Fruit fly (Drosophila melanogaster) whole organism, prepupa: Measurements from ENCODE around the gene CG14005.

Source experiments
- Blimp-1 ChIP-seq: fragments of 200-800 bp; sonication (Bioruptor generic); optimal IDR thresholded peaks from 3 replicates; lab custom pipeline; 2017; ENCODE audit warnings: missing biosample characterization, missing genetic modification characterization, mild to moderate bottlenecking, moderate library complexity, missing genetic modification reagents
- CG10631 ChIP-seq: fragments of 200-800 bp; sonication (Bioruptor generic); optimal IDR thresholded peaks from 2 replicates; lab custom pipeline; 2016; ENCODE audit warnings: missing biosample characterization, missing genetic modification characterization
- CG10669 ChIP-seq: fragments of 200-800 bp; sonication (Bioruptor generic); optimal IDR thresholded peaks from 3 replicates; lab custom pipeline; 2018; ENCODE audit warnings: missing biosample characterization, mild to moderate bottlenecking, missing genetic modification characterization, moderate library complexity
- CG11762 ChIP-seq: fragments of 200-800 bp; sonication (Bioruptor generic); optimal IDR thresholded peaks from 3 replicates; lab custom pipeline; 2016; ENCODE audit warnings: missing biosample characterization, missing genetic modification characterization; ENCODE audit not compliant: insufficient read depth
- CG11902 ChIP-seq: fragments of 200-800 bp; sonication (Bioruptor generic); optimal IDR thresholded peaks from 3 replicates; lab custom pipeline; 2016; ENCODE audit warnings: missing biosample characterization, missing genetic modification characterization
- CG15336 ChIP-seq: fragments of 200-800 bp; sonication (Bioruptor generic); IDR thresholded peaks from 2 replicates; pipeline ENCODE4 v1.3.6; 2022; ENCODE audit warnings: missing biosample characterization, missing genetic modification characterization
- CG1621 ChIP-seq: fragments of 200-800 bp; sonication (Bioruptor generic); optimal IDR thresholded peaks from 3 replicates; lab custom pipeline; 2018; ENCODE audit warnings: missing biosample characterization, mild to moderate bottlenecking, missing genetic modification characterization
- CG31627 ChIP-seq: fragments of 200-800 bp; sonication (Bioruptor generic); optimal IDR thresholded peaks from 3 replicates; lab custom pipeline; 2016; ENCODE audit warnings: missing biosample characterization, missing genetic modification characterization
- CG34406 ChIP-seq: fragments of 200-800 bp; sonication (Bioruptor generic); optimal IDR thresholded peaks from 3 replicates; lab custom pipeline; 2016; ENCODE audit warnings: missing biosample characterization, missing genetic modification characterization
- CG3919 ChIP-seq: fragments of 200-800 bp; sonication (Bioruptor generic); optimal IDR thresholded peaks from 3 replicates; lab custom pipeline; 2016; ENCODE audit warnings: missing biosample characterization, missing genetic modification characterization
- CG4318 ChIP-seq: fragments of 200-800 bp; sonication (Bioruptor generic); optimal IDR thresholded peaks from 3 replicates; lab custom pipeline; 2017; ENCODE audit warnings: missing biosample characterization, mild to moderate bottlenecking, missing genetic modification characterization
- CG6163 ChIP-seq: fragments of 200-800 bp; sonication (Bioruptor generic); IDR thresholded peaks from 3 replicates; pipeline ENCODE4 v1.3.6; 2022; ENCODE audit warnings: missing biosample characterization, missing genetic modification characterization
- CG6276 ChIP-seq: fragments of 200-800 bp; sonication (Bioruptor generic); optimal IDR thresholded peaks from 2 replicates; lab custom pipeline; 2017; ENCODE audit warnings: missing biosample characterization, mild to moderate bottlenecking, missing genetic modification characterization
- CG6808 ChIP-seq: fragments of 200-800 bp; sonication (Bioruptor generic); optimal IDR thresholded peaks from 3 replicates; lab custom pipeline; 2017; ENCODE audit warnings: missing biosample characterization, missing genetic modification characterization, mild to moderate bottlenecking, moderate library complexity, missing genetic modification reagents
- CG6854 ChIP-seq: fragments of 200-800 bp; sonication (Bioruptor generic); optimal IDR thresholded peaks from 2 replicates; lab custom pipeline; 2017; ENCODE audit warnings: missing biosample characterization, mild to moderate bottlenecking, missing genetic modification characterization
- CG7368 ChIP-seq: fragments of 200-800 bp; sonication (Bioruptor generic); optimal IDR thresholded peaks from 3 replicates; lab custom pipeline; 2016; ENCODE audit warnings: missing biosample characterization, missing genetic modification characterization
- CG8119 ChIP-seq: fragments of 200-800 bp; sonication (Bioruptor generic); IDR thresholded peaks from 3 replicates; pipeline ENCODE4 v1.3.6; 2022; ENCODE audit warnings: missing biosample characterization, missing genetic modification characterization
- CG8319 ChIP-seq: fragments of 200-800 bp; sonication (Bioruptor generic); optimal IDR thresholded peaks from 3 replicates; lab custom pipeline; 2016; ENCODE audit warnings: missing biosample characterization, missing genetic modification characterization
- CG8632 ChIP-seq: fragments of 200-800 bp; sonication (Bioruptor generic); optimal IDR thresholded peaks from 3 replicates; lab custom pipeline; 2016; ENCODE audit warnings: missing biosample characterization, missing genetic modification characterization
- Eip75B ChIP-seq: fragments of 200-800 bp; sonication (Bioruptor generic); optimal IDR thresholded peaks from 3 replicates; lab custom pipeline; 2016; ENCODE audit warnings: missing biosample characterization, missing genetic modification characterization
- Eip78C ChIP-seq: fragments of 200-800 bp; sonication (Bioruptor generic); peaks from one replicate; lab custom pipeline; 2016; ENCODE audit warnings: missing biosample characterization, missing genetic modification characterization
- Eip93F ChIP-seq: fragments of 200-800 bp; sonication (Bioruptor generic); optimal IDR thresholded peaks from 2 replicates; lab custom pipeline; 2016; ENCODE audit warnings: missing biosample characterization, mild to moderate bottlenecking, missing genetic modification characterization
- Ets21C ChIP-seq: fragments of 200-800 bp; sonication (Bioruptor generic); optimal IDR thresholded peaks from 3 replicates; lab custom pipeline; 2016; ENCODE audit warnings: missing biosample characterization, missing genetic modification characterization
- Ets96B ChIP-seq: fragments of 200-800 bp; optimal IDR thresholded peaks from 2 replicates; lab custom pipeline; 2019; ENCODE audit warnings: missing biosample characterization, mild to moderate bottlenecking, missing genetic modification characterization, moderate library complexity
- Gug ChIP-seq: fragments of 200-800 bp; sonication (Bioruptor generic); IDR thresholded peaks from 2 replicates; pipeline ENCODE4 v1.3.6; 2022; ENCODE audit warnings: missing biosample characterization, missing genetic modification characterization
- Hr39 ChIP-seq: fragments of 200-800 bp; sonication (Bioruptor generic); optimal IDR thresholded peaks from 2 replicates; lab custom pipeline; 2016; ENCODE audit warnings: missing biosample characterization, missing genetic modification characterization
- Hr4 ChIP-seq: fragments of 200-800 bp; sonication (Bioruptor generic); optimal IDR thresholded peaks from 3 replicates; lab custom pipeline; 2016; ENCODE audit warnings: missing biosample characterization, missing genetic modification characterization
- Lpt ChIP-seq: fragments of 200-800 bp; sonication (Bioruptor generic); optimal IDR thresholded peaks from 3 replicates; lab custom pipeline; 2016; ENCODE audit warnings: missing biosample characterization, missing genetic modification characterization
- Met ChIP-seq: fragments of 200-800 bp; sonication (Bioruptor generic); optimal IDR thresholded peaks from 3 replicates; lab custom pipeline; 2016; ENCODE audit warnings: missing biosample characterization, missing genetic modification characterization
- Smox ChIP-seq: fragments of 200-800 bp; sonication (Bioruptor generic); optimal IDR thresholded peaks from 3 replicates; lab custom pipeline; 2016; ENCODE audit warnings: missing biosample characterization, missing genetic modification characterization
- Sox102F ChIP-seq: fragments of 200-800 bp; sonication (Bioruptor generic); optimal IDR thresholded peaks from 2 replicates; lab custom pipeline; 2016; ENCODE audit warnings: missing biosample characterization, mild to moderate bottlenecking, missing genetic modification characterization
- Sox14 ChIP-seq: fragments of 200-800 bp; sonication (Bioruptor generic); optimal IDR thresholded peaks from 3 replicates; lab custom pipeline; 2016; ENCODE audit warnings: missing biosample characterization, missing genetic modification characterization
- Sox15 ChIP-seq: fragments of 200-800 bp; sonication (Bioruptor generic); optimal IDR thresholded peaks from 3 replicates; lab custom pipeline; 2016; ENCODE audit warnings: missing biosample characterization, missing genetic modification characterization
- achi ChIP-seq: fragments of 200-800 bp; sonication (Bioruptor generic); optimal IDR thresholded peaks from 3 replicates; lab custom pipeline; 2016; ENCODE audit warnings: missing biosample characterization, missing genetic modification characterization
- acj6 ChIP-seq: fragments of 200-800 bp; sonication (Bioruptor generic); optimal IDR thresholded peaks from 3 replicates; lab custom pipeline; 2016; ENCODE audit warnings: missing biosample characterization, missing genetic modification characterization
- cyc ChIP-seq: fragments of 200-800 bp; sonication (Bioruptor generic); optimal IDR thresholded peaks from 3 replicates; lab custom pipeline; 2016; ENCODE audit warnings: missing biosample characterization, missing genetic modification characterization
- dac ChIP-seq: fragments of 200-800 bp; sonication (Bioruptor generic); optimal IDR thresholded peaks from 2 replicates; lab custom pipeline; 2017; ENCODE audit warnings: missing biosample characterization, mild to moderate bottlenecking, missing genetic modification characterization
- dsx ChIP-seq: fragments of 200-800 bp; optimal IDR thresholded peaks from 3 replicates; lab custom pipeline; 2019; ENCODE audit warnings: missing biosample characterization, mild to moderate bottlenecking, missing genetic modification characterization, moderate library complexity; ENCODE audit not compliant: poor library complexity, severe bottlenecking
- eg ChIP-seq: fragments of 200-800 bp; sonication (Bioruptor generic); IDR thresholded peaks from 3 replicates; pipeline ENCODE4 v1.3.6; 2022; ENCODE audit warnings: missing biosample characterization, missing genetic modification characterization
- esn ChIP-seq: fragments of 200-800 bp; sonication (Bioruptor generic); optimal IDR thresholded peaks from 2 replicates; lab custom pipeline; 2016; ENCODE audit warnings: missing biosample characterization, mild to moderate bottlenecking, missing genetic modification characterization, moderate library complexity
- fd85E ChIP-seq: fragments of 200-800 bp; sonication (Bioruptor generic); optimal IDR thresholded peaks from 3 replicates; lab custom pipeline; 2016; ENCODE audit warnings: missing biosample characterization, missing genetic modification characterization
- fkh ChIP-seq: fragments of 200-800 bp; sonication (Bioruptor generic); optimal IDR thresholded peaks from 3 replicates; lab custom pipeline; 2017; ENCODE audit warnings: missing biosample characterization, mild to moderate bottlenecking, missing genetic modification characterization, moderate library complexity
- net ChIP-seq: fragments of 200-800 bp; sonication (Bioruptor generic); optimal IDR thresholded peaks from 3 replicates; lab custom pipeline; 2016; ENCODE audit warnings: missing biosample characterization, missing genetic modification characterization
- pdm3 ChIP-seq: fragments of 200-800 bp; sonication (Bioruptor generic); optimal IDR thresholded peaks from 3 replicates; lab custom pipeline; 2016; ENCODE audit warnings: missing biosample characterization, missing genetic modification characterization
- salr ChIP-seq, 2 experiments: fragments of 200-800 bp; sonication (Bioruptor generic); optimal IDR thresholded peaks; 3 replicates each; lab custom pipeline; 2016 to 2018; ENCODE audit warnings: missing biosample characterization in 2 of 2, missing genetic modification characterization in 2 of 2, mild to moderate bottlenecking in 1 of 2
- spab ChIP-seq: fragments of 200-800 bp; sonication (Bioruptor generic); optimal IDR thresholded peaks from 2 replicates; lab custom pipeline; 2017; ENCODE audit warnings: missing biosample characterization, mild to moderate bottlenecking, missing genetic modification characterization, missing genetic modification reagents
- ss ChIP-seq, 2 experiments: fragments of 200-800 bp; sonication (Bioruptor generic); optimal IDR thresholded peaks; 2 replicates in 1 of 2; 3 replicates in 1 of 2; lab custom pipeline; 2017 to 2018; ENCODE audit warnings: mild to moderate bottlenecking in 2 of 2, missing biosample characterization in 2 of 2, missing genetic modification characterization in 2 of 2, moderate library complexity in 1 of 2
- svp ChIP-seq: fragments of 200-800 bp; sonication (Bioruptor generic); peaks from one replicate; lab custom pipeline; 2016; ENCODE audit warnings: missing biosample characterization, missing genetic modification characterization
- topi ChIP-seq: fragments of 200-800 bp; sonication (Bioruptor generic); optimal IDR thresholded peaks from 3 replicates; lab custom pipeline; 2016; ENCODE audit warnings: missing biosample characterization, missing genetic modification characterization
- vri ChIP-seq: fragments of 200-800 bp; sonication (Bioruptor generic); optimal IDR thresholded peaks from 3 replicates; lab custom pipeline; 2016; ENCODE audit warnings: missing biosample characterization, mild to moderate bottlenecking, missing genetic modification characterization

CG14005 gene

dm6 chr2L:5765139-5765538 is 36.6 kb downstream of the CG14005 start:
- TF ChIP-seq ss (GFP tag; optimal IDR thresholded peaks at IDR 0.05; lab: Kevin White, UChicago) (no peak), vri (GFP tag; lab: Kevin White, UChicago) (peak; percentile 77)

dm6 chr2L:5751448-5751847 is 50.3 kb downstream of the CG14005 start:
- TF ChIP-seq cyc (GFP tag; lab: Kevin White, UChicago) (peak; percentile 41), CG6163 (GFP tag; lab: Robert Waterston, UW) (peak; percentile 72), CG10631 (GFP tag; lab: Kevin White, UChicago) (peak; percentile 57), CG10669 (peak; percentile 57), svp (peak; percentile 73), Ets21C (GFP tag; lab: Kevin White, UChicago) (no peak), fd85E (GFP tag; lab: Kevin White, UChicago) (no peak), achi (GFP tag; lab: Kevin White, UChicago) (peak; percentile 47), acj6 (GFP tag; lab: Kevin White, UChicago) (peak; percentile 40), CG11762 (no peak), Sox102F (GFP tag; lab: Kevin White, UChicago) (peak; percentile 58), dsx (GFP tag; lab: Kevin White, UChicago) (peak; percentile 68), CG34406 (peak; percentile 26), CG8319 (GFP tag; lab: Kevin White, UChicago) (no peak), CG1621 (tag; lab: Kevin White, UChicago) (peak; percentile 5), Blimp-1 (GFP tag; lab: Kevin White, UChicago) (no peak), Hr4 (GFP tag; lab: Kevin White, UChicago) (peak; percentile 11), CG31627 (GFP tag; lab: Kevin White, UChicago) (peak; percentile 53), net (GFP tag; lab: Kevin White, UChicago) (peak; percentile 31), Eip75B (GFP tag; lab: Kevin White, UChicago) (peak; percentile 41), Eip78C (GFP tag; lab: Kevin White, UChicago) (peak; percentile 91), CG4318 (GFP tag; lab: Kevin White, UChicago) (no peak), Sox14 (GFP tag; lab: Kevin White, UChicago) (peak; percentile 27), CG3919 (GFP tag; lab: Kevin White, UChicago) (peak; percentile 55), spab (GFP tag; lab: Kevin White, UChicago) (peak; percentile 58), CG15336 (GFP tag; lab: Robert Waterston, UW) (no peak), pdm3 (peak; percentile 57), CG11902 (GFP tag; lab: Kevin White, UChicago) (peak; percentile 22), CG7368 (no peak), topi (GFP tag; lab: Kevin White, UChicago) (peak; percentile 49), Smox (GFP tag; lab: Kevin White, UChicago) (peak; percentile 33), CG6854 (GFP tag; lab: Kevin White, UChicago) (no peak), Met (peak; percentile 28), Gug (GFP tag; lab: Robert Waterston, UW) (no peak), Hr39 (GFP tag; lab: Kevin White, UChicago) (peak; percentile 46), eg (GFP tag; lab: Robert Waterston, UW) (no peak), dac (GFP tag; lab: Kevin White, UChicago) (no peak), CG6276 (GFP tag; lab: Kevin White, UChicago) (no peak), Eip93F (GFP tag; lab: Kevin White, UChicago) (no peak), fkh (GFP tag; lab: Kevin White, UChicago) (no peak), Sox15 (no peak), CG6808 (GFP tag; lab: Kevin White, UChicago) (peak; percentile 61), esn (GFP tag; lab: Kevin White, UChicago) (peak; percentile 62), Ets96B (tag; lab: Kevin White, UChicago) (peak; percentile 75), ss (GFP tag; optimal IDR thresholded peaks at IDR 0.05; lab: Kevin White, UChicago) (peak; percentile 47 to 78), Lpt (GFP tag; lab: Kevin White, UChicago) (peak; percentile 3), salr (GFP tag; optimal IDR thresholded peaks at IDR 0.05; lab: Kevin White, UChicago) (peak in 1 of 2 experiments; percentile 7), CG8632 (GFP tag; lab: Kevin White, UChicago) (peak; percentile 36), CG8119 (GFP tag; lab: Robert Waterston, UW) (peak; percentile 40; the same call in 1 of the 3 replicates)
